Fruit fly (Drosophila melanogaster) Kc167 (cell line): ENCODE data around the gene CG34043.

Experiments
- Sin3A ChIP-seq: fragments of >200 bp; optimal IDR thresholded peaks from 2 replicates; lab custom pipeline; 2018; ENCODE audit warnings: missing external identifiers
- h ChIP-seq: fragments of >200 bp; optimal IDR thresholded peaks from 3 replicates; lab custom pipeline; 2018; ENCODE audit warnings: missing external identifiers
- psq ChIP-seq: fragments of >200 bp; optimal IDR thresholded peaks from 2 replicates; lab custom pipeline; 2017; ENCODE audit warnings: missing external identifiers

- TF ChIP-seq Sin3A (lab: Kevin White, UChicago) (no peak), h (no peak), psq (lab: Kevin White, UChicago) (no peak)
These were observed 35.2 kb upstream of the CG34043 start for dm6 chr2L:10315888-10316287.
